Worm (Caenorhabditis elegans) whole organism, L3 larva: ENCODE measurements around the gene F11C7.7.

Experiments used
- R02D3.7 ChIP-seq: fragments of 150-350 bp; optimal IDR thresholded peaks from 2 replicates; lab custom pipeline; 2014; ENCODE audit warnings: missing biosample characterization, missing genetic modification characterization
- aly-2 ChIP-seq: fragments of 150-350 bp; optimal IDR thresholded peaks from 2 replicates; lab custom pipeline; 2014; ENCODE audit warnings: missing biosample characterization, missing genetic modification characterization
- elt-1 ChIP-seq: fragments of 150-350 bp; optimal IDR thresholded peaks from 2 replicates; lab custom pipeline; 2014; ENCODE audit warnings: missing biosample characterization, missing genetic modification characterization
- fos-1 ChIP-seq: fragments of 150-350 bp; optimal IDR thresholded peaks from 2 replicates; lab custom pipeline; 2014; ENCODE audit warnings: missing biosample characterization, missing genetic modification characterization
- hmg-11 ChIP-seq: sonication (generic microtip); optimal IDR thresholded peaks from 2 replicates; lab custom pipeline; 2016; ENCODE audit warnings: missing genetic modification characterization, missing compliant biosample characterization
- jun-1 ChIP-seq: fragments of 150-350 bp; optimal IDR thresholded peaks from 2 replicates; lab custom pipeline; 2014; ENCODE audit warnings: missing biosample characterization, missing genetic modification reagents, missing genetic modification characterization
- nhr-11 ChIP-seq: fragments of 150-350 bp; optimal IDR thresholded peaks from 2 replicates; lab custom pipeline; 2014; ENCODE audit warnings: missing biosample characterization, missing genetic modification characterization
- nhr-12 ChIP-seq: fragments of 150-350 bp; optimal IDR thresholded peaks from 2 replicates; lab custom pipeline; 2014; ENCODE audit warnings: missing biosample characterization, missing genetic modification characterization
- nhr-28 ChIP-seq: fragments of 150-350 bp; optimal IDR thresholded peaks from 2 replicates; lab custom pipeline; 2014; ENCODE audit warnings: missing biosample characterization, missing genetic modification characterization
- nhr-77 ChIP-seq: fragments of 150-350 bp; optimal IDR thresholded peaks from 2 replicates; lab custom pipeline; 2014; ENCODE audit warnings: missing biosample characterization, missing genetic modification characterization
- pha-4 ChIP-seq: fragments of 150-350 bp; optimal IDR thresholded peaks from 2 replicates; lab custom pipeline; 2014; ENCODE audit warnings: missing biosample characterization, missing genetic modification reagents, missing genetic modification characterization
- skn-1 ChIP-seq: fragments of 150-350 bp; optimal IDR thresholded peaks from 2 replicates; lab custom pipeline; 2014; ENCODE audit warnings: missing biosample characterization, missing genetic modification characterization
- unc-39 ChIP-seq: sonication (generic microtip); optimal IDR thresholded peaks from 4 replicates; lab custom pipeline; 2017; ENCODE audit warnings: missing biosample characterization, missing genetic modification characterization

- TF ChIP-seq nhr-77 (tag; lab: Kevin White, UChicago) (no peak), fos-1 (tag; lab: Kevin White, UChicago) (no peak), unc-39 (tag; lab: Kevin White, UChicago) (no peak), nhr-12 (tag; lab: Kevin White, UChicago) (no peak), hmg-11 (tag; lab: Kevin White, UChicago) (no peak), elt-1 (peak; percentile 94), aly-2 (tag; lab: Kevin White, UChicago) (no peak), nhr-11 (tag; lab: Kevin White, UChicago) (no peak), pha-4 (tag; lab: Kevin White, UChicago) (no peak), jun-1 (no peak), R02D3.7 (tag; lab: Kevin White, UChicago) (no peak), nhr-28 (tag; lab: Kevin White, UChicago) (no peak), skn-1 (tag; lab: Kevin White, UChicago) (no peak)
Measured at ce11 chrX:17427778-17428177, 29.4 kb downstream of the F11C7.7 start.
